Worm (Caenorhabditis elegans) whole organism, mixed stage, embryonic: ENCODE data around the gene F56H9.2.

ENCODE experiments used
- M03D4.4 ChIP-seq: sonication (generic microtip); optimal IDR thresholded peaks from 2 replicates; lab custom pipeline; 2017; ENCODE audit warnings: mild to moderate bottlenecking, missing genetic modification characterization, missing compliant biosample characterization
- bed-3 ChIP-seq: fragments of 200-800 bp; sonication (Bioruptor generic); optimal IDR thresholded peaks from 3 replicates; lab custom pipeline; 2018; ENCODE audit warnings: mild to moderate bottlenecking, missing genetic modification characterization, moderate library complexity, missing compliant biosample characterization
- blmp-1 ChIP-seq: fragments of 150-350 bp; optimal IDR thresholded peaks from 2 replicates; lab custom pipeline; 2014; ENCODE audit warnings: missing biosample characterization, missing genetic modification characterization
- ceh-39 ChIP-seq: fragments of 150-350 bp; optimal IDR thresholded peaks from 2 replicates; lab custom pipeline; 2014; ENCODE audit warnings: missing biosample characterization, missing genetic modification characterization
- ceh-43 ChIP-seq: fragments of 200-800 bp; sonication (Bioruptor generic); optimal IDR thresholded peaks from 2 replicates; lab custom pipeline; 2018; ENCODE audit warnings: mild to moderate bottlenecking, missing genetic modification characterization, moderate library complexity, missing compliant biosample characterization
- ceh-83 ChIP-seq: fragments of 200-800 bp; sonication (Bioruptor generic); optimal IDR thresholded peaks from 2 replicates; lab custom pipeline; 2018; ENCODE audit warnings: mild to moderate bottlenecking, missing genetic modification characterization, missing compliant biosample characterization
- ces-1 ChIP-seq: fragments of 150-350 bp; optimal IDR thresholded peaks from 2 replicates; lab custom pipeline; 2014; ENCODE audit warnings: missing biosample characterization, missing genetic modification reagents, missing genetic modification characterization
- cnd-1 ChIP-seq: fragments of 200-800 bp; sonication (Bioruptor generic); optimal IDR thresholded peaks from 2 replicates; lab custom pipeline; 2018; ENCODE audit warnings: mild to moderate bottlenecking, missing genetic modification characterization, missing compliant biosample characterization
- drap-1 ChIP-seq: fragments of 200-800 bp; sonication (Bioruptor generic); optimal IDR thresholded peaks from 3 replicates; lab custom pipeline; 2018; ENCODE audit warnings: mild to moderate bottlenecking, missing genetic modification characterization, missing compliant biosample characterization
- elt-1 ChIP-seq: sonication (generic microtip); optimal IDR thresholded peaks from 2 replicates; lab custom pipeline; 2017; ENCODE audit warnings: missing genetic modification characterization, mild to moderate bottlenecking, missing compliant biosample characterization, antibody characterized with exemption, moderate library complexity, borderline replicate concordance; ENCODE audit not compliant: insufficient read depth
- elt-3 ChIP-seq: fragments of 150-350 bp; optimal IDR thresholded peaks from 2 replicates; lab custom pipeline; 2014; ENCODE audit warnings: missing biosample characterization, missing genetic modification characterization
- flh-1 ChIP-seq: fragments of 200-800 bp; sonication (Bioruptor generic); optimal IDR thresholded peaks from 2 replicates; lab custom pipeline; 2018; ENCODE audit warnings: mild to moderate bottlenecking, missing genetic modification characterization, moderate library complexity, missing compliant biosample characterization
- ham-2 ChIP-seq: fragments of 200-800 bp; sonication (Bioruptor generic); optimal IDR thresholded peaks from 2 replicates; lab custom pipeline; 2018; ENCODE audit warnings: mild to moderate bottlenecking, missing genetic modification characterization, missing compliant biosample characterization
- hlh-1 ChIP-seq: fragments of 150-350 bp; optimal IDR thresholded peaks from 2 replicates; lab custom pipeline; 2014; ENCODE audit warnings: missing biosample characterization, missing genetic modification reagents, missing genetic modification characterization
- lin-13 ChIP-seq: fragments of 150-350 bp; optimal IDR thresholded peaks from 2 replicates; lab custom pipeline; 2014; ENCODE audit warnings: missing biosample characterization, missing genetic modification characterization
- lin-32 ChIP-seq: fragments of 200-800 bp; sonication (Bioruptor generic); optimal IDR thresholded peaks from 2 replicates; lab custom pipeline; 2018; ENCODE audit warnings: mild to moderate bottlenecking, missing genetic modification characterization, missing compliant biosample characterization
- lsy-2 ChIP-seq: fragments of 150-350 bp; optimal IDR thresholded peaks from 2 replicates; lab custom pipeline; 2014; ENCODE audit warnings: missing biosample characterization, missing genetic modification characterization
- mab-5 ChIP-seq: fragments of 150-350 bp; optimal IDR thresholded peaks from 2 replicates; lab custom pipeline; 2014; ENCODE audit warnings: missing biosample characterization, missing genetic modification characterization
- mep-1 ChIP-seq: fragments of 150-350 bp; optimal IDR thresholded peaks from 2 replicates; lab custom pipeline; 2017; ENCODE audit warnings: missing biosample characterization, missing genetic modification reagents, missing genetic modification characterization, inconsistent platforms
- mls-2 ChIP-seq: sonication (generic microtip); optimal IDR thresholded peaks from 2 replicates; lab custom pipeline; 2016; ENCODE audit warnings: mild to moderate bottlenecking, missing genetic modification characterization, moderate library complexity, missing compliant biosample characterization
- nhr-12 ChIP-seq: fragments of 150-350 bp; optimal IDR thresholded peaks from 2 replicates; lab custom pipeline; 2014; ENCODE audit warnings: missing biosample characterization, missing genetic modification characterization
- nhr-2 ChIP-seq: fragments of 150-350 bp; optimal IDR thresholded peaks from 2 replicates; lab custom pipeline; 2014; ENCODE audit warnings: missing biosample characterization, missing genetic modification characterization
- nhr-237 ChIP-seq: fragments of 150-350 bp; optimal IDR thresholded peaks from 2 replicates; lab custom pipeline; 2014; ENCODE audit warnings: missing biosample characterization, missing genetic modification characterization
- nhr-28 ChIP-seq: fragments of 150-350 bp; optimal IDR thresholded peaks from 2 replicates; lab custom pipeline; 2014; ENCODE audit warnings: missing biosample characterization, missing genetic modification characterization
- nhr-76 ChIP-seq: sonication (generic microtip); optimal IDR thresholded peaks from 2 replicates; lab custom pipeline; 2017; ENCODE audit warnings: missing biosample characterization, missing genetic modification characterization
- pha-4 ChIP-seq: fragments of 150-350 bp; optimal IDR thresholded peaks from 2 replicates; lab custom pipeline; 2018; ENCODE audit warnings: missing biosample characterization, missing genetic modification reagents, missing genetic modification characterization
- sem-2 ChIP-seq: fragments of 200-800 bp; sonication (Bioruptor generic); optimal IDR thresholded peaks from 2 replicates; lab custom pipeline; 2018; ENCODE audit warnings: mild to moderate bottlenecking, missing genetic modification characterization, missing compliant biosample characterization
- snpc-4 ChIP-seq: fragments of 150-350 bp; optimal IDR thresholded peaks from 2 replicates; lab custom pipeline; 2014; ENCODE audit warnings: missing biosample characterization, missing genetic modification characterization
- sptf-1 ChIP-seq: sonication (generic microtip); optimal IDR thresholded peaks from 2 replicates; lab custom pipeline; 2017; ENCODE audit warnings: mild to moderate bottlenecking, missing genetic modification characterization, moderate library complexity, missing compliant biosample characterization
- tbx-8 ChIP-seq: fragments of 200-800 bp; sonication (Bioruptor generic); optimal IDR thresholded peaks from 2 replicates; lab custom pipeline; 2018; ENCODE audit warnings: mild to moderate bottlenecking, missing genetic modification characterization, moderate library complexity, missing compliant biosample characterization
- unc-120 ChIP-seq: sonication (generic microtip); optimal IDR thresholded peaks from 2 replicates; lab custom pipeline; 2017; ENCODE audit warnings: missing genetic modification characterization, missing compliant biosample characterization; ENCODE audit not compliant: poor library complexity, severe bottlenecking
- unc-39 ChIP-seq: fragments of 150-350 bp; optimal IDR thresholded peaks from 2 replicates; lab custom pipeline; 2014; ENCODE audit warnings: missing biosample characterization, missing genetic modification characterization
- unc-62 ChIP-seq: fragments of 150-350 bp; optimal IDR thresholded peaks from 2 replicates; lab custom pipeline; 2014; ENCODE audit warnings: missing biosample characterization, missing genetic modification reagents, missing genetic modification characterization
- zip-8 ChIP-seq: fragments of 150-350 bp; optimal IDR thresholded peaks from 2 replicates; lab custom pipeline; 2014; ENCODE audit warnings: missing biosample characterization, missing genetic modification characterization
- ztf-11 ChIP-seq: fragments of 150-350 bp; optimal IDR thresholded peaks from 2 replicates; lab custom pipeline; 2014; ENCODE audit warnings: missing biosample characterization, missing genetic modification characterization

F56H9.2 gene

DNA sequence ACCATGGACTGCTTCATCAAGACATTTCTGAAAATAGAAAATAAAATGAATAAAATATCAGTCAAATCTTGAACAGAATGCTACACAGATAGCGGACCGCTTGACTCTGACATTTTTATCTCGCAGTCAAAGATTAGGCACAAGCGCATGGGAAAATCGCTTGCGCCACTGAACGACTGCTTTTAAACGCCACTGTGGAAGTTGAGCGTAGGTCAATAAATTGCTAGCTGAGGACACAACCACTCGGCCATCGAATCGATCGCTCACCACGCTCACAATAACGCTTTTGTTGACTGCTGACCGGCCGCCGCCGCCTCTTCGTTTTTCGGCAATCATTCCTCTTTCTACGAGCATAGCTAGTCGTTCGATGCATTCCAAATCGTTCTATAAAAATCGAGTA is 40.7 kb upstream of the F56H9.2 start:
- TF ChIP-seq nhr-76 (tag; lab: Kevin White, UChicago) (no peak), tbx-8 (GFP tag; lab: Kevin White, UChicago) (peak; percentile 69), unc-120 (tag; lab: Kevin White, UChicago) (peak; percentile 42), sptf-1 (tag; lab: Kevin White, UChicago) (peak; percentile 85), unc-62 (GFP tag; lab: Kevin White, UChicago) (no peak), lsy-2 (tag; lab: Kevin White, UChicago) (peak; percentile 42), mab-5 (tag; lab: Kevin White, UChicago) (no peak), ceh-39 (tag; lab: Kevin White, UChicago) (no peak), zip-8 (tag; lab: Kevin White, UChicago) (no peak), cnd-1 (tag; lab: Kevin White, UChicago) (peak; percentile 78), ceh-83 (GFP tag; lab: Kevin White, UChicago) (peak; percentile 82), ces-1 (GFP tag; lab: Kevin White, UChicago) (no peak), lin-13 (peak; percentile 25), pha-4 (tag; lab: Kevin White, UChicago) (peak; percentile 63), nhr-12 (no peak), unc-39 (no peak), flh-1 (GFP tag; lab: Kevin White, UChicago) (no peak), hlh-1 (tag; lab: Kevin White, UChicago) (peak; percentile 53), ceh-43 (GFP tag; lab: Kevin White, UChicago) (peak; percentile 59), blmp-1 (tag; lab: Kevin White, UChicago) (no peak), nhr-2 (tag; lab: Kevin White, UChicago) (no peak), M03D4.4 (tag; lab: Kevin White, UChicago) (peak; percentile 84), bed-3 (GFP tag; lab: Kevin White, UChicago) (peak; percentile 64), mls-2 (peak; percentile 87), snpc-4 (tag; lab: Kevin White, UChicago) (no peak), elt-1 (tag; lab: Kevin White, UChicago) (no peak), nhr-28 (tag; lab: Kevin White, UChicago) (no peak), nhr-237 (tag; lab: Kevin White, UChicago) (no peak), drap-1 (GFP tag; lab: Kevin White, UChicago) (peak; percentile 83), ham-2 (GFP tag; lab: Kevin White, UChicago) (peak; percentile 63), ztf-11 (tag; lab: Kevin White, UChicago) (no peak), lin-32 (peak; percentile 48), sem-2 (GFP tag; lab: Kevin White, UChicago) (peak; percentile 67), elt-3 (tag; lab: Kevin White, UChicago) (no peak), mep-1 (tag; lab: Kevin White, UChicago) (no peak)

DNA sequence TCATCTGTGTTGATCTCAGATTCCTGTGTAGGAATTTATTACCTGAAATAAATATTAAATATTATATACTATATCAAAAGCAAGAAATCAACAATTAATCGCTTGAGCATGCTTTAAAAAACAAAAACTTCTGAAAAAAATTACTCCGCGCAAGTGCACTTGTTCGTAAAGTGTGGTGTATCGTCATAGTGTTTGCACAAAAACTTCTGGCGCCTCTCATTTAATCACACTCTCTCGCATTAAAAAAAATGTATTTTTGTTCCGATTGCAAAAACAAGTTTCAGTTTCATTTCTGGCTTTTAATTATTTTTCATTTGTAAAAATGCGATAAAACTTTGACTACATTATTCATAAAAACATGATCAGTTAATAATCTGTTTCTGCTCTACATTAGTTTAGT is 38.4 kb upstream of the F56H9.2 start, which contains the start of the genes C14C10.10 and ril-2:
TSS of gene C14C10.10 (minus strand) at position 19 of the 400 bp plus-strand sequence.
TSS of gene ril-2 (minus strand) at position 48 of the 400 bp plus-strand sequence.
- TF ChIP-seq elt-1 (tag; lab: Kevin White, UChicago): no peak
- no peak for TF ChIP-seq ceh-83 (GFP tag; lab: Kevin White, UChicago)
- TF ChIP-seq M03D4.4 (tag; lab: Kevin White, UChicago): no peak
- no peak for TF ChIP-seq zip-8 (tag; lab: Kevin White, UChicago)
- no peak for TF ChIP-seq bed-3 (GFP tag; lab: Kevin White, UChicago)
- TF ChIP-seq ces-1 (GFP tag; lab: Kevin White, UChicago): no peak
- TF ChIP-seq hlh-1 (tag; lab: Kevin White, UChicago): no peak
- TF ChIP-seq nhr-76 (tag; lab: Kevin White, UChicago): no peak
- no peak for TF ChIP-seq sem-2 (GFP tag; lab: Kevin White, UChicago)
- TF ChIP-seq nhr-12: no peak
- TF ChIP-seq mep-1 (tag; lab: Kevin White, UChicago): no peak
- no peak for TF ChIP-seq lin-32

DNA sequence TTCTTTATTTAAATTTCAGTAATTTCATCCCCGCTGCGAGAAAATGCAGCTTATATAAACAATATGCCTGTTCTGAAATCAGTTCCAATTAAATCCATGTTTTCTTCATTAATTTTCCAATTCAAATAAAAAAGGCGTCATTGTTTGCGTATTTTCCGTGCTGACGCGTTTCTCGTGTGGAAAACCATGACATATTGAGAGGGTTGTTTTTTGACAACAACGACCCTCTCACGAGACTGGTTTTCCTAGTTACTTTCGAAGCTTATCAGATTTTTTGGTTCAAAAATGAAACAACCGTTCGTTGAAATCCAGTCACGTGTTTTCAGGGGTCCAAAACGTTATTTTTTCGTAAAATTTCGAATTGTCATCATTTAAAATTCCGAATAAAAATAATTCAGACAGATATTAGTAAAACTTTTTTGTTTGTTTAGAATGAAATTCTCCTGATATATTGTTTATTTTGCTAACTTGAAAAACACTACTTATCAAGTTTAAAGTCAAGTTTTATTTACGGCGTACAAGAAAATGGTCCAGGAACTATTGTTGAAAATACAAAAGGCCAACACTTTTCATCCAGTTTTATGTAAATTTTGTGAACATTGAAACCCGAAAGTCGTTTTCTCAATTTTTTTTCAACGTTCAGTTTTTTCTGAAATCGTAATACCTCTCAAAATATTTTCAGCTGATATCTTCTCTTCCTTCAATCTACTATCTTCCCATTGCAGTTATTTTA is 37.8 kb upstream of the F56H9.2 start, which contains the start of gene C14C10.5:
TSS of gene C14C10.5 (plus strand) at position 683 of the 733 bp plus-strand sequence.
- TF ChIP-seq mls-2 (no peak), mep-1 (tag; lab: Kevin White, UChicago) (peak; percentile 1)
